Fruit fly (Drosophila melanogaster): ENCODE data around the gene Sfp24Ba.

Gene Sfp24Ba

DNA sequence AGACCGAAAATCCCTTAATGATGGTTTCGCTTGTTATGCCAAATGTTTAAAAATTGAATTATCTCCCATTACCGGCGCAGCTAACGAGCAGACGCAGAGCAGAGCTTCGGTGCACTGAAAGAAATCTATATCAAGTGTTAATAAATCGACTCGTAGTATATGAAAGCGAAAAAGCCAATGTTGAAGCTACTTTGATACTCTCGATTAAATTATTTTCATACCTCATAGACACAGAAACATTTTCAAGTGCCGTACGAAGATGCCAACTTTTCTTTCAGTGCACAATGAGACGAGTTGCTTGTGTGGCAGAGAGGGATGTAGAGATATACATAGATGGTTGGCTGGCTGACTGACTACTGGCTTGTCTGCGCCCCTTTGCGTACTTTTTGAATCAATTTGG, 7.4 kb upstream of the Sfp24Ba start (continued):
- TF ChIP-seq CG2129 (GFP tag; IDR thresholded peaks at IDR 0.05; ENCODE audit: partially characterized antibody) (no peak), CG2875 (GFP tag; optimal IDR thresholded peaks at IDR 0.05) (peak; percentile 13), Scr (GFP tag; IDR thresholded peaks at IDR 0.05; ENCODE audit: partially characterized antibody) (no peak), prd (optimal IDR thresholded peaks at IDR 0.05) (no peak), prd (GFP tag; IDR thresholded peaks at IDR 0.05) (peak; percentile 71), CG14441 (GFP tag; IDR thresholded peaks at IDR 0.05) (0 out of 2 replicates have a peak, but pooled peaks have one; percentile 20), ERR (GFP tag; optimal IDR thresholded peaks at IDR 0.05) (no peak), Sox100B (GFP tag; optimal IDR thresholded peaks at IDR 0.05) (no peak), ara (GFP tag; IDR thresholded peaks at IDR 0.05) (peak; percentile 49; the same call in 1 of the 2 replicates), stc (GFP tag; IDR thresholded peaks at IDR 0.05) (no peak), CG13424 (tag; optimal IDR thresholded peaks at IDR 0.05) (no peak), CG2889 (GFP tag; IDR thresholded peaks at IDR 0.05) (no peak), Chrac-16 (GFP tag; optimal IDR thresholded peaks at IDR 0.05) (peak; percentile 24), so (GFP tag; IDR thresholded peaks at IDR 0.05) (no peak), CG15601 (tag; optimal IDR thresholded peaks at IDR 0.05) (no peak), gsb (GFP tag; IDR thresholded peaks at IDR 0.05) (no peak), CG17802 (tag; optimal IDR thresholded peaks at IDR 0.05) (peak; percentile 15), CG3847 (GFP tag; IDR thresholded peaks at IDR 0.05) (peak; percentile 10; the same call in 1 of the 2 replicates), chinmo (GFP tag; IDR thresholded peaks at IDR 0.05; ENCODE audit: partially characterized antibody) (no peak), CG4282 (GFP tag; optimal IDR thresholded peaks at IDR 0.05) (no peak), jing (GFP tag; optimal IDR thresholded peaks at IDR 0.05) (peak; percentile 33), run (tag; optimal IDR thresholded peaks at IDR 0.05) (no peak), peb (GFP tag; IDR thresholded peaks at IDR 0.05) (no peak)

DNA sequence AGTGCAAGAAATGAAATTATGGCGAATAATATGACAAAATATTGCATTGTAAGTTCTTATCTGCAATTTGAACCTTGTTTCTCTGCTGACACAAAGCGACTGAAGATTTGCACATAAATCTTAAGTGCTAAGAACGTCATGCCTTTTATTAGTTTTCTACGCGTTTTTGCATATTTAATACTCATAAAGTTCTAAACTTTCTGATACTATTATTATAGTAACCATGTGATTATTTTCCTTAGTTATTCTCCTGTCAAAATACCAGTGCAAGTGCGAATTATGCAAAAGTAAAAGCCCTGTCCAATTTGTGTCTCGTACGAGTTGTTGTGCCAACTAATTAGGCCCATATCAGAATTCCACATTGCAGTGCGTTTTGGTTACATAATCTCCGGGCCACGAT, 2.1 kb upstream of the Sfp24Ba start, which contains the start of gene Sfp24Bc:
Sfp24Bc (minus strand) TSS at position 101 of the 400 bp plus-strand sequence.
- TF ChIP-seq CTCF (GFP tag; optimal IDR thresholded peaks at IDR 0.05) (no peak), Pdp1 (GFP tag; optimal IDR thresholded peaks at IDR 0.05) (peak in 1 of 2 experiments; percentile 54), CG13296 (GFP tag; optimal IDR thresholded peaks at IDR 0.05) (no peak), CG6175 (GFP tag; IDR thresholded peaks at IDR 0.05) (no peak)

DNA sequence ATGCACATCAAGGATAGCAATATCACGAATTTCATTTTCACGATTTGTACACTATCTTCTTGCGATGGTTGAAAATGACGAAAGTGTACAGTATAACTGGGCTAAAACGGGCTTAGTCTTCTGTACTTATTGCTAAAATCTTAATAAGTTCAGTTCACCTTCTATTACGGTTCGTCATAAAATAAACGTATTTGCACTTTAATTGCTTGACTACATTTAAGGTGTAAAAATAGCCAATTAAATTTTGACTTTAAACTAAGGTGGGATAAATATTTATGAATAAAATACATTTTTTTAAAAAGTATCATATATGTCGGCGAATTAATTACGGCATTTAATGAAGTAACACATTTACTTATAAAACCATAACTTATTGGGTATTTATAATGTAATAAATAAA, 1.3 kb upstream of the Sfp24Ba start, which contains the start of gene Sfp24Bb:
Sfp24Bb (minus strand) TSS at position 101 of the 400 bp plus-strand sequence.
- TF ChIP-seq sob (GFP tag; IDR thresholded peaks at IDR 0.05) = no peak
- no peak for TF ChIP-seq Hey (tag; optimal IDR thresholded peaks at IDR 0.05)
- TF ChIP-seq CG10274 (GFP tag; optimal IDR thresholded peaks at IDR 0.05) = no peak
- no peak for TF ChIP-seq jumu (GFP tag; optimal IDR thresholded peaks at IDR 0.05)
- TF ChIP-seq luna (GFP tag; optimal IDR thresholded peaks at IDR 0.05) = no peak
- no peak for TF ChIP-seq Oli (tag; optimal IDR thresholded peaks at IDR 0.05)
- no peak for TF ChIP-seq CG12155 (GFP tag; optimal IDR thresholded peaks at IDR 0.05)
- TF ChIP-seq CG12744 (GFP tag; optimal IDR thresholded peaks at IDR 0.05) = no peak
- no peak for TF ChIP-seq CG16779 (GFP tag; IDR thresholded peaks at IDR 0.05)
- TF ChIP-seq CG4820 (GFP tag; optimal IDR thresholded peaks at IDR 0.05) = no peak
- no peak for TF ChIP-seq ind (GFP tag; optimal IDR thresholded peaks at IDR 0.05)
- TF ChIP-seq CG7987 (GFP tag; optimal IDR thresholded peaks at IDR 0.05) = no peak
- no peak for TF ChIP-seq Mrtf (GFP tag; IDR thresholded peaks at IDR 0.05)
- TF ChIP-seq ERR (GFP tag; optimal IDR thresholded peaks at IDR 0.05) = no peak
- TF ChIP-seq CG17612 (GFP tag; IDR thresholded peaks at IDR 0.05) = no peak
- no peak for TF ChIP-seq zf30C (GFP tag; optimal IDR thresholded peaks at IDR 0.05)
- TF ChIP-seq gt (GFP tag; IDR thresholded peaks at IDR 0.05) = no peak
- no peak for TF ChIP-seq CG1603 (tag; optimal IDR thresholded peaks at IDR 0.05)
